Worm (Caenorhabditis elegans): ENCODE data around the gene C03B1.4.

DNA sequence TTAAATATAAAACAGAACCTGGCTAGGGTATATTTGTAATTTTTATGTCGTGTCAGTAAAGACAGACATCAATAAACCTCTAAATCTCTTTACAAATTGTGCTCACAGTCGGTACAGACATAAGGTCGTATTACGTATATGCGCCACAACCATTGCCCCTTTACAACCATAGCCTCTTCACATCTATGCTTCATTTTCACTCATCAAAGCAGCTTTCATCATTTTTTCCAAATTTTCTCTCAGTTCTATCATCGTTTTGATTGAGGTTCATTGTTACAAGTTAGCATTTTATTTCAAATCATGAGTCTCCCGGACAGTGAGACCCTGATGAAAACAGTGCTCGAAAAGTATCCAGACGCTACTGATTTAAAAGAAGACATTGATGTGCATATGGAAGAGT is at the start of gene C03B1.4:
- TF ChIP-seq dao-5 (tag; optimal IDR thresholded peaks at IDR 0.05) (no peak), him-1 (tag; optimal IDR thresholded peaks at IDR 0.05) (no peak), W03F9.2 (tag; optimal IDR thresholded peaks at IDR 0.05) (no peak)
